Worm (Caenorhabditis elegans) whole organism, L4 larva: Measurements from ENCODE around the gene Y54G2A.40.

ENCODE experiments used
- aly-2 ChIP-seq: sonication (generic microtip); optimal IDR thresholded peaks from 2 replicates; lab custom pipeline; 2018; ENCODE audit warnings: missing biosample characterization, missing genetic modification characterization
- daf-12 ChIP-seq: fragments of 150-350 bp; optimal IDR thresholded peaks from 2 replicates; lab custom pipeline; 2014; ENCODE audit warnings: missing biosample characterization, missing genetic modification reagents, missing genetic modification characterization
- hlh-30 ChIP-seq: sonication (generic microtip); optimal IDR thresholded peaks from 2 replicates; lab custom pipeline; 2017; ENCODE audit warnings: antibody characterized with exemption, mild to moderate bottlenecking, missing genetic modification characterization, missing compliant biosample characterization; ENCODE audit not compliant: insufficient read depth
- lin-38 ChIP-seq: fragments of 200-800 bp; sonication (Bioruptor generic); IDR thresholded peaks from 2 replicates; pipeline ENCODE4 v1.3.6; 2022; ENCODE audit warnings: missing genetic modification reagents, missing genetic modification characterization, missing compliant biosample characterization
- snpc-4 ChIP-seq: fragments of 150-350 bp; optimal IDR thresholded peaks from 2 replicates; lab custom pipeline; 2014; ENCODE audit warnings: missing biosample characterization, missing genetic modification characterization
- unc-62 ChIP-seq, 3 experiments: fragments of 150-350 bp in 1 of 3; sonication (generic microtip); optimal IDR thresholded peaks in 2 of 3; peaks in 1 of 3; 1 replicate in 1 of 3; 2 replicates in 2 of 3; lab custom pipeline; 2014 to 2017; ENCODE audit warnings: missing biosample characterization in 3 of 3, missing genetic modification characterization in 3 of 3, missing genetic modification reagents in 3 of 3, missing genotype in 1 of 3

DNA sequence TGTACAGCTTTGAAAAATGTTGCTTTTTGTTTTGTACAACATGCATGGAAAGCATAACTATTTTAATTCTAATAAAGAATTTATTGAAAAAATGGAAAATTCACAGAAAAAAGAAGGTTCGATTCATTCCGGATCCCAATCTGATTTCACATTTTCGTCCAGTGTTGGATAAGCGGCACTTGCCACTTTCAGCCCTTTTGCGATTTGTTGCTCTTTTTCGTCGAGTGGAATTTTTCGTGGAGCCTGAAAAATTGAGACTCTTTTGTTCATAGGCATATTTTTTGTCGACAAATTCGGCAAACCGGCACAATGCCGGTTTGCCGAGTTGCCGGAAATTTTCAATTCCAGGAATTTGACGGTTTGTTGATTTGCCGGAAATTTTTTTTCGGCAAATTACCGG lies 5.3 kb downstream of the Y54G2A.40 start:
- no peak for TF ChIP-seq hlh-30 (tag; lab: Kevin White, UChicago)
- no peak for TF ChIP-seq snpc-4 (tag; lab: Kevin White, UChicago)
- TF ChIP-seq unc-62 (GFP tag; optimal IDR thresholded peaks at IDR 0.05 in 1 of 2; lab: Kevin White, UChicago): no peak
- no peak for TF ChIP-seq unc-62 (tag; optimal IDR thresholded peaks at IDR 0.05; lab: Kevin White, UChicago)
- no peak for TF ChIP-seq daf-12
- TF ChIP-seq aly-2: no peak
- no peak for TF ChIP-seq lin-38 (GFP tag; lab: Robert Waterston, UW)
